Fruit fly (Drosophila melanogaster): ENCODE results near the gene CG4572.

The CG4572 gene

DNA sequence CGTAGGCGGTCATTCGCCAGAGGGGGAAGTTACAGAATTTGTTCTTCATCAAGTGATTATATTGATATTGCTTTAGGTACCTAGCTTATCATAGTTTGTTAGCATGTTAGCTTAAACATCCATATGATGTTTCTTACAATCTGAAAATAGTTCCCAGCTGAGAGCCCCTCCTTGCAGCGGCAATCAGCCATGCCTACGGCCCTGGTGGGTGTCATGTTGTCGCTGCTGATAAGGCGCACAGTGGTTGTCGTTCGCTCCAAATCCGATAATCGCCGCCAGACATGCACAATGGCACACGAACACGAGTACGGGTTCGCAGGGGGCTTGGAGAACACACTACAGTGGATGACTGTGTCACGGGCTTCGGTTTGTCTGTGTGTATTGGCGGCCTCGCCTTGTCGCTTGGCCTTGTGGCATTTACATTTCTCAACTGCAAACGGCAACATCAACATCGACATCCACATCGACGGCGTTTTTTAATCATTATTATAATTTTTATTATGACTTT is 41.8 kb upstream of the CG4572 start (continued):
- TF ChIP-seq fd3F (GFP tag; optimal IDR thresholded peaks at IDR 0.05): peak; percentile 61
- peak; percentile 74 for TF ChIP-seq CG17829 (tag; optimal IDR thresholded peaks at IDR 0.05)
- TF ChIP-seq al (GFP tag; IDR thresholded peaks at IDR 0.05): peak; percentile 76
- peak; percentile 79 for TF ChIP-seq CG3281 (GFP tag; optimal IDR thresholded peaks at IDR 0.05)
- TF ChIP-seq fu2 (GFP tag; optimal IDR thresholded peaks at IDR 0.05): peak; percentile 83
- TF ChIP-seq Optix (GFP tag; IDR thresholded peaks at IDR 0.05): peak; percentile 76
- TF ChIP-seq dimm (GFP tag; IDR thresholded peaks at IDR 0.05): peak; percentile 31; the same call in 1 of the 2 replicates
- no peak for TF ChIP-seq aop (GFP tag; IDR thresholded peaks at IDR 0.05)
- no peak for TF ChIP-seq Dp (GFP tag; optimal IDR thresholded peaks at IDR 0.05)
- TF ChIP-seq CG18764 (GFP tag; optimal IDR thresholded peaks at IDR 0.05): peak; percentile 28
- peak; percentile 53; the same call in 1 of the 2 replicates for TF ChIP-seq ham (GFP tag; IDR thresholded peaks at IDR 0.05)
- no peak for TF ChIP-seq z (GFP tag; IDR thresholded peaks at IDR 0.05)
- peak; percentile 58 for TF ChIP-seq abd-A (tag; optimal IDR thresholded peaks at IDR 0.05)
- peak; percentile 76 for TF ChIP-seq CG11504 (tag; optimal IDR thresholded peaks at IDR 0.05)
- peak; percentile 72 for TF ChIP-seq CG6765 (GFP tag; optimal IDR thresholded peaks at IDR 0.05)
- peak; percentile 37 for TF ChIP-seq CG6683 (GFP tag; optimal IDR thresholded peaks at IDR 0.05)
- peak; percentile 71 for TF ChIP-seq tx (GFP tag; optimal IDR thresholded peaks at IDR 0.05)
- TF ChIP-seq lola (GFP tag; optimal IDR thresholded peaks at IDR 0.05): peak in 1 of 3 experiments; percentile 38
- TF ChIP-seq Xrp1 (GFP tag; IDR thresholded peaks at IDR 0.05): peak; percentile 89
- peak; percentile 69; the same call in 1 of the 3 replicates for TF ChIP-seq gce (GFP tag; IDR thresholded peaks at IDR 0.05)
- TF ChIP-seq Jarid2 (GFP tag; optimal IDR thresholded peaks at IDR 0.05): no peak
- peak; percentile 49 for TF ChIP-seq fd64A (GFP tag; optimal IDR thresholded peaks at IDR 0.05)
- peak; percentile 81 for TF ChIP-seq PHDP (tag; optimal IDR thresholded peaks at IDR 0.05)
- TF ChIP-seq CG1603 (tag; optimal IDR thresholded peaks at IDR 0.05): peak; percentile 87
- TF ChIP-seq CG9215 (GFP tag; IDR thresholded peaks at IDR 0.05): peak; percentile 85
- peak; percentile 57 for TF ChIP-seq Nf-YB (GFP tag; optimal IDR thresholded peaks at IDR 0.05)
- TF ChIP-seq CG1529 (GFP tag; optimal IDR thresholded peaks at IDR 0.05): peak; percentile 50
- peak; percentile 11; the same call in 1 of the 4 replicates for TF ChIP-seq Dll (GFP tag; IDR thresholded peaks at IDR 0.05; ENCODE audit: partially characterized antibody)
- TF ChIP-seq onecut (GFP tag; IDR thresholded peaks at IDR 0.05): peak; percentile 59
- TF ChIP-seq CG5245 (GFP tag; optimal IDR thresholded peaks at IDR 0.05): peak; percentile 55
- TF ChIP-seq CG7786 (GFP tag; optimal IDR thresholded peaks at IDR 0.05): peak; percentile 85
- TF ChIP-seq CG9817 (tag; optimal IDR thresholded peaks at IDR 0.05): peak; percentile 66
- TF ChIP-seq dm (GFP tag; optimal IDR thresholded peaks at IDR 0.05): peak; percentile 44
- TF ChIP-seq CG2712 (tag; optimal IDR thresholded peaks at IDR 0.05): peak; percentile 75
- no peak for TF ChIP-seq CG14860 (GFP tag; IDR thresholded peaks at IDR 0.05; ENCODE audit: partially characterized antibody)
- peak; percentile 78 for TF ChIP-seq CG7839 (tag; optimal IDR thresholded peaks at IDR 0.05)
- peak; percentile 49 for TF ChIP-seq CG4820 (GFP tag; optimal IDR thresholded peaks at IDR 0.05)
- TF ChIP-seq exex (tag; optimal IDR thresholded peaks at IDR 0.05): peak; percentile 49
- TF ChIP-seq Scr (GFP tag; IDR thresholded peaks at IDR 0.05; ENCODE audit: partially characterized antibody): no peak
- TF ChIP-seq CG31365 (tag; optimal IDR thresholded peaks at IDR 0.05): peak; percentile 18
- peak; percentile 80 for TF ChIP-seq HHEX (GFP tag; optimal IDR thresholded peaks at IDR 0.05)
- peak; percentile 36 for TF ChIP-seq trem (tag; optimal IDR thresholded peaks at IDR 0.05)
- TF ChIP-seq Hmr (GFP tag; optimal IDR thresholded peaks at IDR 0.05): peak; percentile 82
- TF ChIP-seq CG10267 (tag; optimal IDR thresholded peaks at IDR 0.05): peak; percentile 44
- peak; percentile 40 for TF ChIP-seq kay (GFP tag; optimal IDR thresholded peaks at IDR 0.05)
- peak; percentile 56 for TF ChIP-seq CG18476 (GFP tag; optimal IDR thresholded peaks at IDR 0.05)
- peak; percentile 90 for TF ChIP-seq ci (GFP tag; IDR thresholded peaks at IDR 0.05)
- peak; percentile 54 for TF ChIP-seq corto (GFP tag; optimal IDR thresholded peaks at IDR 0.05)
- peak; percentile 75 for TF ChIP-seq CG10462 (GFP tag; optimal IDR thresholded peaks at IDR 0.05)
